Worm (Caenorhabditis elegans) whole organism, late embryonic: Measurements from ENCODE around the gene T26C5.4.

ENCODE experiments used
- C08G9.2 ChIP-seq: sonication (generic microtip); optimal IDR thresholded peaks from 2 replicates; lab custom pipeline; 2016; ENCODE audit warnings: mild to moderate bottlenecking, missing genetic modification characterization, moderate library complexity, missing compliant biosample characterization
- C38D4.7 ChIP-seq: fragments of 200-800 bp; sonication (Bioruptor generic); optimal IDR thresholded peaks from 2 replicates; lab custom pipeline; 2018; ENCODE audit warnings: mild to moderate bottlenecking, missing genetic modification characterization, moderate library complexity, missing compliant biosample characterization
- K02D7.2 ChIP-seq: sonication (generic microtip); optimal IDR thresholded peaks from 2 replicates; lab custom pipeline; 2017; ENCODE audit warnings: mild to moderate bottlenecking, missing genetic modification characterization, missing compliant biosample characterization
- K09A11.1 ChIP-seq: sonication (generic microtip); optimal IDR thresholded peaks from 2 replicates; lab custom pipeline; 2017; ENCODE audit warnings: antibody characterized with exemption, mild to moderate bottlenecking, missing genetic modification characterization, missing compliant biosample characterization; ENCODE audit not compliant: insufficient read depth
- T23F11.4 ChIP-seq: fragments of 200-800 bp; sonication (Bioruptor generic); optimal IDR thresholded peaks from 2 replicates; lab custom pipeline; 2018; ENCODE audit warnings: mild to moderate bottlenecking, missing genetic modification characterization, missing compliant biosample characterization
- Y22D7AL.16 ChIP-seq: sonication (generic microtip); optimal IDR thresholded peaks from 2 replicates; lab custom pipeline; 2016; ENCODE audit warnings: missing genetic modification characterization, missing compliant biosample characterization
- ahr-1 ChIP-seq: sonication (generic microtip); optimal IDR thresholded peaks from 2 replicates; lab custom pipeline; 2016; ENCODE audit warnings: missing genetic modification characterization, missing compliant biosample characterization
- ama-1 ChIP-seq: fragments of 150-350 bp; optimal IDR thresholded peaks from 2 replicates; lab custom pipeline; 2014
- ceh-18 ChIP-seq: sonication (generic microtip); optimal IDR thresholded peaks from 2 replicates; lab custom pipeline; 2016; ENCODE audit warnings: missing genetic modification characterization, missing compliant biosample characterization
- ceh-2 ChIP-seq: sonication (generic microtip); optimal IDR thresholded peaks from 2 replicates; lab custom pipeline; 2016; ENCODE audit warnings: missing genotype, missing genetic modification characterization, missing compliant biosample characterization
- ceh-22 ChIP-seq: sonication (generic microtip); optimal IDR thresholded peaks from 2 replicates; lab custom pipeline; 2017; ENCODE audit warnings: missing biosample characterization, missing genetic modification characterization
- ceh-24 ChIP-seq: sonication (generic microtip); optimal IDR thresholded peaks from 2 replicates; lab custom pipeline; 2016; ENCODE audit warnings: mild to moderate bottlenecking, missing genetic modification characterization, missing compliant biosample characterization
- ceh-31 ChIP-seq: sonication (generic microtip); optimal IDR thresholded peaks from 2 replicates; lab custom pipeline; 2016; ENCODE audit warnings: missing genetic modification characterization, missing compliant biosample characterization
- ceh-9 ChIP-seq: sonication (generic microtip); optimal IDR thresholded peaks from 2 replicates; lab custom pipeline; 2016; ENCODE audit warnings: mild to moderate bottlenecking, missing genetic modification characterization, inconsistent platforms, missing compliant biosample characterization
- che-1 ChIP-seq: sonication (generic microtip); optimal IDR thresholded peaks from 2 replicates; lab custom pipeline; 2016; ENCODE audit warnings: mild to moderate bottlenecking, missing genetic modification characterization, missing compliant biosample characterization
- dmd-4 ChIP-seq: sonication (generic microtip); optimal IDR thresholded peaks from 2 replicates; lab custom pipeline; 2016; ENCODE audit warnings: borderline replicate concordance, missing genetic modification characterization, missing compliant biosample characterization
- ets-4 ChIP-seq: sonication (generic microtip); optimal IDR thresholded peaks from 2 replicates; lab custom pipeline; 2016; ENCODE audit warnings: missing genetic modification characterization, missing compliant biosample characterization
- eyg-1 ChIP-seq: sonication (generic microtip); optimal IDR thresholded peaks from 2 replicates; lab custom pipeline; 2016; ENCODE audit warnings: missing genotype, missing genetic modification characterization, missing compliant biosample characterization
- fkh-10 ChIP-seq: fragments of 150-350 bp; optimal IDR thresholded peaks from 2 replicates; lab custom pipeline; 2014; ENCODE audit warnings: missing biosample characterization, missing genetic modification reagents, missing genetic modification characterization
- gmeb-2 ChIP-seq: sonication (generic microtip); optimal IDR thresholded peaks from 2 replicates; lab custom pipeline; 2016; ENCODE audit warnings: missing genetic modification characterization, inconsistent platforms, missing compliant biosample characterization
- hlh-15 ChIP-seq: sonication (generic microtip); optimal IDR thresholded peaks from 2 replicates; lab custom pipeline; 2016; ENCODE audit warnings: missing genetic modification characterization, missing compliant biosample characterization
- hlh-30 ChIP-seq: sonication (generic microtip); optimal IDR thresholded peaks from 2 replicates; lab custom pipeline; 2017; ENCODE audit warnings: antibody characterized with exemption, missing genetic modification characterization, missing compliant biosample characterization; ENCODE audit not compliant: insufficient read depth
- hlh-8 ChIP-seq: sonication (generic microtip); optimal IDR thresholded peaks from 2 replicates; lab custom pipeline; 2016; ENCODE audit warnings: missing genotype, missing genetic modification characterization, missing compliant biosample characterization
- lim-6 ChIP-seq: sonication (generic microtip); optimal IDR thresholded peaks from 2 replicates; lab custom pipeline; 2016; ENCODE audit warnings: missing genetic modification characterization, missing compliant biosample characterization
- mec-3 ChIP-seq: sonication (generic microtip); optimal IDR thresholded peaks from 2 replicates; lab custom pipeline; 2016; ENCODE audit warnings: borderline replicate concordance, missing genetic modification characterization, missing compliant biosample characterization
- nfya-1 ChIP-seq: sonication (generic microtip); optimal IDR thresholded peaks from 2 replicates; lab custom pipeline; 2017; ENCODE audit warnings: missing genetic modification characterization, mild to moderate bottlenecking, missing compliant biosample characterization, antibody characterized with exemption, moderate library complexity
- nhr-11 ChIP-seq: fragments of 150-350 bp; optimal IDR thresholded peaks from 2 replicates; lab custom pipeline; 2014; ENCODE audit warnings: missing biosample characterization, missing genetic modification characterization
- nhr-232 ChIP-seq: sonication (generic microtip); optimal IDR thresholded peaks from 2 replicates; lab custom pipeline; 2016; ENCODE audit warnings: missing genetic modification characterization, missing compliant biosample characterization
- pag-3 ChIP-seq: sonication (generic microtip); optimal IDR thresholded peaks from 2 replicates; lab custom pipeline; 2016; ENCODE audit warnings: missing compliant biosample characterization, missing genetic modification characterization, borderline replicate concordance
- pax-1 ChIP-seq: fragments of 150-350 bp; optimal IDR thresholded peaks from 2 replicates; lab custom pipeline; 2014; ENCODE audit warnings: missing biosample characterization, missing genetic modification characterization
- pqm-1 ChIP-seq: sonication (generic microtip); optimal IDR thresholded peaks from 2 replicates; lab custom pipeline; 2016; ENCODE audit warnings: missing genetic modification characterization, missing compliant biosample characterization
- ref-2 ChIP-seq: sonication (generic microtip); optimal IDR thresholded peaks from 2 replicates; lab custom pipeline; 2016; ENCODE audit warnings: missing genetic modification characterization, missing compliant biosample characterization
- rnt-1 ChIP-seq: sonication (generic microtip); optimal IDR thresholded peaks from 2 replicates; lab custom pipeline; 2016; ENCODE audit warnings: missing genetic modification characterization, missing compliant biosample characterization
- sdc-2 ChIP-seq: sonication (generic microtip); optimal IDR thresholded peaks from 2 replicates; lab custom pipeline; 2016; ENCODE audit warnings: missing genotype, missing genetic modification characterization, missing compliant biosample characterization
- sox-2 ChIP-seq: fragments of 200-800 bp; sonication (Bioruptor generic); IDR thresholded peaks from 2 replicates; pipeline ENCODE4 v1.3.6; 2022; ENCODE audit warnings: missing genetic modification reagents, missing genetic modification characterization, missing compliant biosample characterization
- syd-9 ChIP-seq: sonication (generic microtip); optimal IDR thresholded peaks from 2 replicates; lab custom pipeline; 2016; ENCODE audit warnings: mild to moderate bottlenecking, missing genetic modification characterization, moderate library complexity, missing compliant biosample characterization
- tbx-2 ChIP-seq: sonication (generic microtip); optimal IDR thresholded peaks from 2 replicates; lab custom pipeline; 2016; ENCODE audit warnings: missing genetic modification characterization, missing compliant biosample characterization
- tbx-7 ChIP-seq: sonication (generic microtip); optimal IDR thresholded peaks from 2 replicates; lab custom pipeline; 2016; ENCODE audit warnings: missing genotype, missing genetic modification characterization, missing compliant biosample characterization
- ttx-3 ChIP-seq: sonication (generic microtip); optimal IDR thresholded peaks from 2 replicates; lab custom pipeline; 2016; ENCODE audit warnings: missing genetic modification reagents, missing genetic modification characterization, missing compliant biosample characterization
- unc-3 ChIP-seq, 2 experiments: fragments of 200-800 bp in 1 of 2; sonication (Bioruptor generic) in 1 of 2; sonication (generic microtip) in 1 of 2; conservative IDR thresholded peaks in 1 of 2; optimal IDR thresholded peaks in 1 of 2; 2 replicates each; pipeline versions ENCODE4 v1.3.6 to Lab custom; 2016 to 2022; ENCODE audit warnings: missing compliant biosample characterization in 2 of 2, missing genetic modification characterization in 2 of 2, missing genetic modification reagents in 1 of 2
- unc-42 ChIP-seq: sonication (generic microtip); optimal IDR thresholded peaks from 2 replicates; lab custom pipeline; 2016; ENCODE audit warnings: missing genotype, missing genetic modification characterization, missing compliant biosample characterization
- unc-55 ChIP-seq: sonication (generic microtip); optimal IDR thresholded peaks from 2 replicates; lab custom pipeline; 2017; ENCODE audit warnings: missing biosample characterization, missing genetic modification reagents, missing genetic modification characterization
- zip-5 ChIP-seq: sonication (generic microtip); optimal IDR thresholded peaks from 2 replicates; lab custom pipeline; 2016; ENCODE audit warnings: missing genetic modification characterization, missing compliant biosample characterization
- ztf-16 ChIP-seq: sonication (generic microtip); optimal IDR thresholded peaks from 2 replicates; lab custom pipeline; 2017; ENCODE audit warnings: missing genetic modification characterization, missing compliant biosample characterization

T26C5.4 gene

DNA sequence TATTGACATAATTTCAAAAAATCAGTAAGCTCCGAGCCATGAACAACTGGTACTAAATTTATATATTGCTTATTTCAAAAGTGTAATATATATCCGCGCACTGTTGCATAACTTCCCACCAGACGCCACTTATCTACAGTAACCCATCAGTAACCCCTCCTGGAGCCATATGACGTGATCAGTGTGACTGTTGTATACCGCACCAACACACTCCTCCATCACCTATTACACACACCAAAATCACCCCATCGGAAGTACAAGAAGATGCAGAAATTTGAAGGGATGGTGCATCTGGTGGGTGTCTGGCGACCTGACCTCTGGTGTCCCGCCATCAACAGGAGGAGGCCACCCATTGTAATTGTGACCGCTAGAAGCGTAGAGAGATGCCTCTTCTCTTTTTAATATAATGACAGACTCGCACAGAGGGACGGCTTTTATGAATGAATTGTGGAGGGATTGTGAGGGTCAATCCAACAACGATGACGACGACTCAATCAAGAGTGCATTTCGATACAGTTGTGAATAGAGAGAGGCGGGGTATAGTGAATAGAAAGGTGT, 12.6 kb upstream of the T26C5.4 start:
- no peak for TF ChIP-seq C38D4.7 (GFP tag; lab: Kevin White, UChicago)
- no peak for TF ChIP-seq ceh-24 (tag; lab: Kevin White, UChicago)
- TF ChIP-seq sox-2 (GFP tag; lab: Robert Waterston, UW), result peak; percentile 49
- TF ChIP-seq eyg-1 (tag; lab: Kevin White, UChicago), result no peak
- TF ChIP-seq tbx-7, result no peak
- TF ChIP-seq unc-3 (GFP tag; conservative IDR thresholded peaks at IDR 0.05; lab: Robert Waterston, UW), result no peak
- TF ChIP-seq unc-3 (tag; optimal IDR thresholded peaks at IDR 0.05; lab: Kevin White, UChicago), result no peak
- no peak for TF ChIP-seq ahr-1 (tag; lab: Kevin White, UChicago)
- TF ChIP-seq nfya-1 (tag; lab: Kevin White, UChicago), result peak; percentile 25
- no peak for TF ChIP-seq Y22D7AL.16 (tag; lab: Kevin White, UChicago)
- no peak for TF ChIP-seq nhr-11 (tag; lab: Kevin White, UChicago)
- peak; percentile 18 for TF ChIP-seq tbx-2 (tag; lab: Kevin White, UChicago)
- TF ChIP-seq pqm-1 (tag; lab: Kevin White, UChicago), result no peak
- TF ChIP-seq ceh-2 (tag; lab: Kevin White, UChicago), result peak; percentile 12
- peak; percentile 46 for TF ChIP-seq unc-55 (GFP tag; lab: Kevin White, UChicago)
- peak; percentile 40 for TF ChIP-seq ceh-31 (tag; lab: Kevin White, UChicago)
- TF ChIP-seq fkh-10, result no peak
- no peak for TF ChIP-seq zip-5 (tag; lab: Kevin White, UChicago)
- no peak for TF ChIP-seq unc-42 (tag; lab: Kevin White, UChicago)
- no peak for TF ChIP-seq ztf-16 (tag; lab: Kevin White, UChicago)
- no peak for TF ChIP-seq K09A11.1
- TF ChIP-seq mec-3 (tag; lab: Kevin White, UChicago), result no peak
- no peak for TF ChIP-seq gmeb-2
- no peak for TF ChIP-seq ceh-22
- TF ChIP-seq C08G9.2 (tag; lab: Kevin White, UChicago), result no peak
- peak; percentile 75 for TF ChIP-seq ref-2
- no peak for TF ChIP-seq che-1 (tag; lab: Kevin White, UChicago)
- TF ChIP-seq rnt-1, result no peak
- no peak for TF ChIP-seq hlh-30 (tag; lab: Kevin White, UChicago)
- TF ChIP-seq ets-4, result no peak
- no peak for TF ChIP-seq T23F11.4 (GFP tag; lab: Kevin White, UChicago)
- no peak for TF ChIP-seq syd-9 (tag; lab: Kevin White, UChicago)
- TF ChIP-seq hlh-15, result no peak
- no peak for TF ChIP-seq pag-3 (tag; lab: Kevin White, UChicago)
- TF ChIP-seq ttx-3, result no peak
- peak; percentile 11 for TF ChIP-seq hlh-8
- no peak for TF ChIP-seq pax-1 (tag; lab: Kevin White, UChicago)
- TF ChIP-seq dmd-4 (tag; lab: Kevin White, UChicago), result no peak
- TF ChIP-seq K02D7.2 (tag; lab: Kevin White, UChicago), result no peak
- no peak for TF ChIP-seq lim-6 (tag; lab: Kevin White, UChicago)

DNA sequence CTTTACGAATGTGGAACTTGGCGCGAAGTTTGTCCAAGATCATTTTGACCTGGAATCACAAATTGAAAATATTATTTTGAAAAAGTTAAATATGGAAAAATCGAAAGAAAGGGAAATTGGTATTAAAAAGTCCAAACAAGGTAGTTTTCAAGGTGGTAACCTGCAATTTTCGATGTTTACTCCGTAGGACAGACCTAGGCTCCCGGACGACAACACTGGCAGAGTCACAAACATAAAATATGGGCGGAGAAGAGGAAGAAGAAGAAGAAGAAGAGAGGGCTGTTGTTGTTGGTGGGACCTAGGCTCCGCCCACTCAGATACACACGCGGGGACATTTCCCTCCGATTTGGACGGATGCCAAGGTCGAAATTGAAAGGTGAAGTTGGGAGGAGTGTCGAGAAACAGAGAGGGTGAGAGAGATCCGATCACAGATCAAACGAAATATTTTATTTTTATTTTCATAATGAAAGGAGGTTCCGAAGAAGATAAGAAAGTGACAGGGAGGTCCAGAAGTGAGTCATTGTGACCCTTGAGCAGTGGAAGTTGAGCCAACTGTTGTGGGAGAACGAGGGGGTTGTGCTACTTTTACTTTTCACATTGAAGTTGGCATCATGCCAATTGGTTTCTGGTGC, 11.7 kb upstream of the T26C5.4 start, which contains the start of gene aqp-2:
Gene aqp-2, minus strand, starts transcription at position 51 of the 632 bp plus-strand sequence.
- TF ChIP-seq rnt-1 (peak; percentile 53), ceh-18 (tag; lab: Kevin White, UChicago) (peak; percentile 54), unc-55 (GFP tag; lab: Kevin White, UChicago) (peak; percentile 77), unc-3 (GFP tag; conservative IDR thresholded peaks at IDR 0.05; lab: Robert Waterston, UW) (no peak), unc-3 (tag; optimal IDR thresholded peaks at IDR 0.05; lab: Kevin White, UChicago) (no peak), ahr-1 (tag; lab: Kevin White, UChicago) (no peak), nhr-232 (no peak), dmd-4 (tag; lab: Kevin White, UChicago) (no peak), ceh-9 (tag; lab: Kevin White, UChicago) (no peak), syd-9 (tag; lab: Kevin White, UChicago) (peak; percentile 21), sdc-2 (tag; lab: Kevin White, UChicago) (peak; percentile 42), ama-1 (lab: Kevin White, UChicago) (peak; percentile 67), ets-4 (no peak)
